Fruit fly (Drosophila melanogaster) ovary, adult (tissue): ENCODE measurements around the gene Rhp.
"Not testable (repeated sequence)": the region's sequence is repeated elsewhere in the genome, so short reads cannot be mapped to it uniquely, and the experiment has no call there.

Experiments used
- CG17801 ChIP-seq: fragments of 200-800 bp; optimal IDR thresholded peaks from 2 replicates; lab custom pipeline; 2019; ENCODE audit warnings: missing biosample characterization, mild to moderate bottlenecking, missing genetic modification characterization, moderate library complexity; ENCODE audit not compliant: partially characterized antibody

Gene Rhp

DNA sequence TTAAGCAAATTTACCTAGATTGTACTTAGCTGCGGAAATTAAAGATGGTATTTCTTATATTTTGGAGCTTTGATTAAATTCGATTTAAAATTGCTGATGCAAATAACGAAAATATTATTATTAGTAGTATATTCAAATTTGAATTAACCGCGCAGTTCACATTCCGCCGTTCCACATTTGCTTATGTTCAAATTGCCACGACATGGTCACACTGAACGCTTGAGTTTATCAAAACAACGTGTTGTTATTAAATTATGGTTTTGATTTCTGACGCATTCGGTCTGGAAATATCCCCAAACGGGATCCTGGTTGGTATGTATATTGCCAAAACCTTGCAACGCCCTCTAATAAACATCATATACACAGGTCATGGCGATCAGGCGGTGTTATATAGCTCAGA lies 19.2 kb upstream of the Rhp start, which contains the start of gene CG33172:
Gene CG33172 (plus strand): TSS at position 208 of the 400 bp plus-strand sequence.
- TF ChIP-seq CG17801 (GFP tag; lab: Kevin White, UChicago), result no peak

DNA sequence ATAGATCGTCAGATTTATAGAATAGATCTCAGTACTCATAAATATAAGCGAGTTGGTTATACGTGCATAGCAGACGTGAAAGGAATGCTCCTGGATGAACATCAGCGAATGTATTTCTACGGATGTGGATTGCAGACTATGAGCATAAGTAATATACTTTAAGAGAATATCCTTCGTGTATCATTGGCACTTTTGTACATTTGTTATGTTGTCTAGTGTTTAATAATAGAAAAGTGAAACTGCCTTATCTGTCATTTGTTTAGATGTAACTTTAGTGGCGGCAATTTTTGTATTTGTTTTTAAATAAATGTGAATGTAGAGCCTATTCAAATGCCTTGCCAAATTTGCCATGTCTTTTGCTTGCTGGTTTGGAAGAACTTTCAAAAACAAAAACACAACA lies 16.0 kb upstream of the Rhp start, which contains the start of gene CG43672:
Gene CG43672 (plus strand): TSS at position 301 of the 400 bp plus-strand sequence.
- no peak for TF ChIP-seq CG17801 (GFP tag; lab: Kevin White, UChicago)

DNA sequence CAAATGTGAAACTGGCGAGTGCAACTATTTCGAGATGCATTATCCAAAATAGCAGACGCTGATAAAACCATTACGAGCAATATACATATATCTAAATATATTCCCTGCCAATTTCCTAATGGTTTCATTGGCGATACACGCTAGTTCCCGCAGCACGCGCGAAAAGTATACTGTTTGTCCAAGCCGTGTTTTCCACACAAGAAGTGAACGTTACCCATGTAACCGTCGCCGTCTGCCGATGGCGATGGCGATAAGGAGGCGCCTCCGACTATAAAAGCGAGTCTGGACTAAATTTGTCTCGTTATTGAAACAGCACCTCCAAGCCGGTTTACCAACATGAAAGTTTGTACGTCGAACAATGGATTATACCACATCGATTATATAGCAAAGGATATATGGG lies 9.9 kb upstream of the Rhp start, which contains the start of gene CG43673:
Gene CG43673 (plus strand): TSS at position 301 of the 400 bp plus-strand sequence.
- TF ChIP-seq CG17801 (GFP tag; lab: Kevin White, UChicago), result no peak

DNA sequence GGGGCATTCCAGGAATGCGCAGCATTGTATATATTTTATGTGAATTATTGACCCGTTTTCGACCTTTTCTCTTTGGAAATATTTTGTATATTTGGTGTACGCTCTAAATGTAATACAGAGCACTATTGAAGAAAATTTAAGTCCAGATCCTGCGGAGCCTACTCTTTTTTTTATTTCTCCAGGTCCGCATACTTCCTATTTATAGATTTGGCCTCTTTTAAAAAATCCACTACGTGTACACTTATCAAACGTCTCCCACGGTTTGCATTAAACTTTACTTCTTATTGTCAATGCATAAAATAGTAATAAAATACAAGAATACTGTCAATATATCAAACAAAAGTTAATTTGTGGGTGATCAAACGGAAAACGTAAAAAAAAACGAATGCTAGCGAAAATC lies 5.1 kb upstream of the Rhp start, which contains the start of gene Efhc1.1:
Gene Efhc1.1 (minus strand): TSS at position 101 of the 400 bp plus-strand sequence.
- no peak for TF ChIP-seq CG17801 (GFP tag; lab: Kevin White, UChicago)

DNA sequence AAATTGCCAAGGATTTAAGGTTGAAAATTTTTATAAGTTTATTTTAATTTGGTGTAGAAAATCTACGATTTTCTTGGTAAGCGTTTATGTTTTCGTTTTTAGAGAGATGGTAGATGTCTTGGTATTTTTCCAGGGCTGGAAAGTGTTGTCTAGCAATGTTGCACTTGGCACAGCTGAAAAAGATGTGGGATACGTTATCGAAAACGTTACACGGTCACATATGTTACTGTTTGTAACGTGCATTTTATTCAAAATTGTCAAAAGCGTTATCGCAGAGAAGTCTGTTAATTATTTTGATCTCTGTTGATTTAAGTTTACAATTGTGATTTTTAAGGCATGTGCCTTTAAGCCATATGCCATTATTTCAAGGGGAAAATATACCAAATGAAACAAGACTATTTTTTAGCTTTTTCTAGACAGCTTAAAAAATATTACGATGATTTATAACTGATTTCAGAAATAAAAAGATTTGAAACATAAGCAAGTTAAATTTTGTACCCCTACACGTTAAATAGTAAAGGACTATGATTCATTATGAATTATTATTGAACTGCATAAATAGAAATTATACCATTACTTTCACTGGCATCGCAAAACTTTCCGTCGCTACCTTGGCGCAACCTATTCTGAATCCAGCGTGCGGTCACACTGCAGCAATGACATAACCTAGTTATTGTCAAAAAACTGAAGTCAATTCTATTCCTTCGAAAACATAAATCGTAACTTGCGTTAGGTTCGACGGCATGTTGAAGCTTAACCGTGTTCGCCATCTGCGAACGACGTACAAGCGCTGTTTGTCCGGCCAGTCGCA lies 3.1 kb upstream of the Rhp start, which contains the start of the genes Paf-AHalpha and mRpS30:
Gene Paf-AHalpha (minus strand): TSS at position 155 of the 811 bp plus-strand sequence.
Gene mRpS30 (plus strand): TSS at position 619 of the 811 bp plus-strand sequence.
- peak; percentile 25 for TF ChIP-seq CG17801 (GFP tag; lab: Kevin White, UChicago)

DNA sequence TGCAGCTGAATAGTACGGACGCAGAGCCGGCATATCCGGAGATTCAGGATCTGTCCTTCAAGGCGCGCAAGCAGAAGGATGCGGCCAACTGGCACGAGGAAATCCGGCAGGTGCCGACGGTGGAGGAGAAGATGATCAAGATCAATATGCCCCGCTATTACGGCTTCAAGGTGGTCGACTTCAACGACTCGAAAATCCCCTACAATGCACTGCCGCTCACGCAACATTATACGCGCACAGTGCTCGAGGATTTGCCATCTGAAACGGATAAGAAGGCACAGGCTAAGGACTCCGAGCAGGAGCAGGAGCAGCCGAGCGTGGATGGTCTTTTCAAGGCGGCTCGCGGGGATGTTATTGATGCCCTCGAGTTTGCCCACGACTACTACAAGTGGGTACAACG lies 2.5 kb upstream of the Rhp start:
- TF ChIP-seq CG17801 (GFP tag; lab: Kevin White, UChicago), result no peak

DNA sequence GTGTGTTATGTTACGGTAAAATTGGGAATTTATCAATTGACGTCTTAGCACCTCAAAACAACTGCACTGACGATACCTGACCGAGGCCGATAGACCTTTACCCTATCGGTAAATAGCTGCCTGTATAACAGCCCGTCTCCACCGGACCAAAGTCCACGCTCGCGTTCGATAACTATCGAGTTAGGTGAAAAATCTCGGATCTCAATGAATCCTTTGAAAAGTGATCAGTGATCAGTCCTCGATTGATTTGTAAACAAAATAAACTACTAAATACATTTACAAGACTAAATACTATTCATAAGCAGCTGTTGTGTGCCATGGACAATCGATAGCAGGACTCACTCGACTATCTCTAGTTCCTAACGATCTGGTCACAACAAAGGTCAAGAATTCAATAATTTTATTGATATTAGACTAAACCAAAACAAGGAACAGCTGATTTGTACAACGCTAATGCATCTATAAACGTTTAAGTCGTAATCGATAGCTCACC lies 7.3 kb downstream of the Rhp start, which contains the start of gene sordd1:
Gene sordd1 (minus strand): TSS at position 78 of the 493 bp plus-strand sequence.
- TF ChIP-seq CG17801 (GFP tag; lab: Kevin White, UChicago), result not testable (repeated sequence)

DNA sequence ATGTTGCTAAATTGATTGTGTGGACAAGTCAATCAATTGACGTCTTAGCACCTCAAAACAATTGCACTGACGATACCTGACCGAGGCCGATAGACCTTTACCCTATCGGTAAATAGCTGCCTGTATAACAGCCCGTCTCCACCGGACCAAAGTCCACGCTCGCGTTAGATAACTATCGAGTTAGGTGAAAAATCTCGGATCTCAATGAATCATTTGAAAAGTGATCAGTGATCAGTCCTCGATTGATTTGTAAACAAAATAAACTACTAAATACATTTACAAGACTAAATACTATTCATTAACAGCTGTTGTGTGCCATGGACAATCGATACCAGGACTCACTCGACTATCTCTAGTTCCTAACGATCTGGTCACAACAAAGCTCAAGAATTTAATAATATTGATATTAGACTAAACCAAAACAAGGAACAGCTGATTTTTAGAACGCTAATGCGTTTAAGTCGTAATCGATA lies 10.4 kb downstream of the Rhp start, which contains the start of the genes sordd2 and CG15602:
Gene sordd2 (minus strand): TSS at position 78 of the 473 bp plus-strand sequence.
Gene CG15602 (plus strand): TSS at position 342 of the 473 bp plus-strand sequence.
- TF ChIP-seq CG17801 (GFP tag; lab: Kevin White, UChicago), result not testable (repeated sequence)

DNA sequence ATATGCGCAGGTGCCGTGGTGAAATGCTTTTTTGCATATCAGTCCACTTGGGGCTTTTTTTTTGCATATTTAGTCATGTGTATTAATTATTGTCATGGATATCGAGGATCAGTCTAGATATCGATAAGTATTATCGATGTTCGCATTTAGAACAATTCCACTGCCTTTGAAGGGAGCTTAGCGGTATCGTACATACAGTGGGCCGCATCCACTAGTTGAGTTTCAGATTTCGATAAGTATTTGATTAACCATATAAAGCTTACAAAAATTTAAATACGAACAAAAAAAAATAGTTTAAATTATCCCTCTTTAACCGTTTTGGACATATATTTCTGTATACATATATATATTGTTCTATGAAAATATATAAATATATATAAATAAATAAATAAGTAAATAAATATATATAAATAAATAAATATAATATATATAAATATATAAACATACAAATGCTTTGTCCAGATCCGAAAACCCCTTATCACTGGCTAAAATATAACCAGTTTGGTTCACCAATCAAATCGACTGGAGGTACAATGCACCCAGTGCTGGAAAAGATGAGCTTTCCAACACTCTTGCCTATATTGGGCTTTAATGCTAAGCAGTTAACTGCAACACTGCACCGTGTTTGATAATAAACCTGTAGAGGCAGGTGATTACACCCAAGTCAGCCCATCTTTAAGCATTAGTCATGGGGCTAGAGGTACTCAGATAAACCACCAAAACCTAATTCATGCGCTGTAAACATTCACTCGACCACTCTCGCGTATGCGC lies 14.4 kb downstream of the Rhp start:
- TF ChIP-seq CG17801 (GFP tag; lab: Kevin White, UChicago), result peak; percentile 6

DNA sequence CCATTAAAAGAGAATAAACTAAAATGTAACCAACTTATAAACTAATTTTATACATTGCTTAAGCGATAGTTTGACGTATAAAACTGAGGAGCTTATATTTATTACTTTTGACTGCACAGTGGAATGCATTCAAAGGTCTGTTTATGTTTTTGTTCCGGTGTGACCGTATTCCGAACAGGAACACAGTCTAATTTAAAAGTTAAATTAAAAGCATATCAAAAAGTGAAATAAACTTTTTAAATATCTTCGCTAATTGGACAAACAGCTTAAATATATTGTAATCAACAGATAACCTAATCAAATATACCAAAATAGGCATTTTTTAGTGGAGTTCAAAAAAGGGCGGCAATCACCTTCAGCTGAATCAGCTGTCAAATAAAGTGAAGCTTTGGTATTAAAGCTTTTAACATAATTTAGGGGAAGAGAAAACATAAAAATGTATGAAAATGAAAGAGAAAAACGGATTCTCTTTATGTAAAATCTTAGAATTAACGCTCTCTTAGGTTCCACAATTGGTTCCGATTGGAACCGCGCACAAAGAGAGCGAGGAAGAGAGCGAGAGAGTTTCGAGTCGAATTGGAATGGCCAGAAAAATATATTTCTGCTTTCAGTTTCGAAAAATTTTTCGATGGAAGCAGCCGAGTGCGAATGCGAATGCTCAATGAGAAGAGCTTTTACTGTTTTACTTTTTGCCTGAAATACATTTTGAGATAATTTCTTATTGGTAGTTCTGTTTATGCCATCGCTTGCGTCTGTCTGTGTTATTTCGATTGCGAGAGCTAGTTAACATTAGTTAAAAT lies 15.3 kb downstream of the Rhp start, which contains the start of the genes PGRP-LE and sd:
Gene PGRP-LE (minus strand): TSS at position 117 of the 800 bp plus-strand sequence.
Gene sd (plus strand): TSS at position 607 of the 800 bp plus-strand sequence.
- no peak for TF ChIP-seq CG17801 (GFP tag; lab: Kevin White, UChicago)

DNA sequence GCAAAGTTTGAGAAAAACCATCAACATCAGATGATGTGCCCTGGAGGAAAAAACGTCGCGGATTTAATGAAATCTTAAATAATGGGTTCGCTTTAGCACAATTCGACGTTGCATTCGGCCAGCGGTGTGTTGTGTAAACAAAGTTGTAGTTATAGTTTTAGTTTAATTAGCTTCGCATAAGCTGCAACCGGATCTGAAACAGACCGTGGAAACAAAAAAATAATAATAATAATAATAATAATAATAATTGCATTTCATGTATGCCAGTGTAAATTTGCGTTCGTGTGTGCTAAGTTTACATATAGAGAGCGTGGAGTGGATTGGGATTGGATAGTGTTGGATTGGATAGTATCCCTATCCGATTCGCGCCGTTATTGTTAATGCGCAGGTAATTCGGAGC lies 16.1 kb downstream of the Rhp start:
- no peak for TF ChIP-seq CG17801 (GFP tag; lab: Kevin White, UChicago)

DNA sequence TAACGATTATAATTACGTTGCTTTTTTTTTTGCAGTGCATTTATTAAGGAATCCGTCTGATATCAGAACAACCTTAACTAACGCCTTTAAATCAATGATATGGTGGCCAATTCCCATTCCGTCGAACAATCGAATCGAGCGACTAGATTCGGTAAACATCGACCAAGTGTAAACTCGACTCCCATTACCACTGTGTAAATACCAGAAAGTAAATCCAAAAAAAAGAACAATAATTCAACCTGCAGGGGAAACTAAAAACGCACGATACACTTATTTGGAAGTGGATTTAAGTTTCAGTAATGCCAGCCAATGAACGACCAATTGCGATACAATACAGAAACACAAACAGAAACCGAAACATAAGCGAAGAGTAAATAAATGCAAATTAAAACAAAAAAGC lies 16.8 kb downstream of the Rhp start:
- no peak for TF ChIP-seq CG17801 (GFP tag; lab: Kevin White, UChicago)

DNA sequence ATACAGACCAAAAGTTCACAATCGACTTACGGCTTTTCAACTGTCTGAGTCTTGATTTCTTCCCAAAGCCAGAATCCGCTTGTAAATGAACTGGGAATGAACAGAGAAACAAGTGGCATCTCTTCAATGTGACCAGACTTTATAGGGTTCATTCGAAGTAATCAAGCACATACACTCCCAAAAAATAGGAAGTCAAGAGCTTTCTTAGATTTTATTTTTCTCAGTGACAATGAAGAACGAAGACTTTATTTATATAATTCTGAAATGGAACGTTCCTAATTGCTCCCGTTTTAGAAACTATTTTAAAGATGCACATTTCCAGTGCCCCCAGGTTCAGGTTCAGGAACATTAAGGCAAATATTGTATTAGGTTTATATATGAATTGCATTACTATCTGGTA lies 19.2 kb downstream of the Rhp start:
- no peak for TF ChIP-seq CG17801 (GFP tag; lab: Kevin White, UChicago)
